Fruit fly (Drosophila melanogaster): Measurements from ENCODE around the gene tctn.

tctn gene

dm6 chr2L:6124815-6125214 is 5.6 kb downstream of the tctn start, which contains the start of gene Arpc4 (continued):
- TF ChIP-seq Fer1 (GFP tag; optimal IDR thresholded peaks at IDR 0.05), result no peak
- TF ChIP-seq ash1 (GFP tag; optimal IDR thresholded peaks at IDR 0.05), result no peak
- no peak for TF ChIP-seq gcm2 (GFP tag; optimal IDR thresholded peaks at IDR 0.05)
- TF ChIP-seq tx (GFP tag; optimal IDR thresholded peaks at IDR 0.05), result peak; percentile 42
- no peak for TF ChIP-seq B-H2 (GFP tag; optimal IDR thresholded peaks at IDR 0.05)
- TF ChIP-seq Stat92E (GFP tag; optimal IDR thresholded peaks at IDR 0.05), result no peak
- peak; percentile 22 for TF ChIP-seq CG12104 (GFP tag; optimal IDR thresholded peaks at IDR 0.05)
- TF ChIP-seq inv (GFP tag; IDR thresholded peaks at IDR 0.05; ENCODE audit: partially characterized antibody), result no peak
- peak; percentile 58 for TF ChIP-seq CTCF (GFP tag; optimal IDR thresholded peaks at IDR 0.05)
- no peak for TF ChIP-seq CG17912 (GFP tag; optimal IDR thresholded peaks at IDR 0.05)
- TF ChIP-seq Sry-β (GFP tag; optimal IDR thresholded peaks at IDR 0.05), result no peak
- peak; percentile 14 for TF ChIP-seq CG2202 (tag; optimal IDR thresholded peaks at IDR 0.05)
- TF ChIP-seq dysf (GFP tag; IDR thresholded peaks at IDR 0.05), result peak; percentile 83
- no peak for TF ChIP-seq Doc2 (GFP tag; IDR thresholded peaks at IDR 0.05)
- peak; percentile 80 for TF ChIP-seq gfzf (GFP tag; optimal IDR thresholded peaks at IDR 0.05)
- TF ChIP-seq CG11456 (GFP tag; IDR thresholded peaks at IDR 0.05), result peak; percentile 83
- no peak for TF ChIP-seq ATbp (GFP tag; optimal IDR thresholded peaks at IDR 0.05)
- TF ChIP-seq knrl (GFP tag; IDR thresholded peaks at IDR 0.05; ENCODE audit: partially characterized antibody), result peak; percentile 36; the same call in 1 of the 3 replicates
- TF ChIP-seq Usf (GFP tag; optimal IDR thresholded peaks at IDR 0.05), result no peak
- peak; percentile 80 for TF ChIP-seq zfh1 (GFP tag; IDR thresholded peaks at IDR 0.05)
- peak; percentile 25 for TF ChIP-seq CG18619 (GFP tag; optimal IDR thresholded peaks at IDR 0.05)
- peak; percentile 54 for TF ChIP-seq CG13624 (GFP tag; optimal IDR thresholded peaks at IDR 0.05)
- TF ChIP-seq CG9876 (GFP tag; optimal IDR thresholded peaks at IDR 0.05), result peak; percentile 13
- TF ChIP-seq YL-1 (GFP tag; optimal IDR thresholded peaks at IDR 0.05), result peak; percentile 44
- no peak for TF ChIP-seq CG17612 (GFP tag; IDR thresholded peaks at IDR 0.05)
- no peak for TF ChIP-seq gsb (GFP tag; IDR thresholded peaks at IDR 0.05)
- 0 out of 3 replicates have a peak, but pooled peaks have one; percentile 37 for TF ChIP-seq CG2199 (GFP tag; IDR thresholded peaks at IDR 0.05)
- no peak for TF ChIP-seq bbx (GFP tag; IDR thresholded peaks at IDR 0.05; ENCODE audit: partially characterized antibody)
- peak; percentile 60 for TF ChIP-seq CG11247 (GFP tag; IDR thresholded peaks at IDR 0.05)
- TF ChIP-seq lmd (GFP tag; IDR thresholded peaks at IDR 0.05), result peak; percentile 74
- TF ChIP-seq slbo (GFP tag; IDR thresholded peaks at IDR 0.05), result peak; percentile 85
- TF ChIP-seq Ptx1 (GFP tag; IDR thresholded peaks at IDR 0.05), result peak; percentile 80
- TF ChIP-seq Hr51 (GFP tag; optimal IDR thresholded peaks at IDR 0.05), result peak; percentile 39 to 54
- peak; percentile 79 for TF ChIP-seq phol (tag; optimal IDR thresholded peaks at IDR 0.05)
- TF ChIP-seq CG42726 (GFP tag; IDR thresholded peaks at IDR 0.05; ENCODE audit: partially characterized antibody), result no peak
- TF ChIP-seq CG4328 (GFP tag; optimal IDR thresholded peaks at IDR 0.05), result no peak
- TF ChIP-seq ro (GFP tag; IDR thresholded peaks at IDR 0.05), result peak; percentile 52; the same call in 1 of the 2 replicates
- no peak for TF ChIP-seq CG13894 (tag; optimal IDR thresholded peaks at IDR 0.05)
- TF ChIP-seq wdn (GFP tag; IDR thresholded peaks at IDR 0.05), result peak; percentile 49; the same call in 1 of the 2 replicates
- peak; percentile 65 for TF ChIP-seq CG2116 (GFP tag; optimal IDR thresholded peaks at IDR 0.05)
- no peak for TF ChIP-seq CG6654 (GFP tag; optimal IDR thresholded peaks at IDR 0.05)
- TF ChIP-seq CG10366 (GFP tag; IDR thresholded peaks at IDR 0.05), result peak; percentile 74
- TF ChIP-seq vfl (GFP tag; optimal IDR thresholded peaks at IDR 0.05), result peak; percentile 5
- no peak for TF ChIP-seq CG16815 (GFP tag; optimal IDR thresholded peaks at IDR 0.05)
- TF ChIP-seq ewg (GFP tag; optimal IDR thresholded peaks at IDR 0.05), result peak; percentile 43
- TF ChIP-seq tio (GFP tag; optimal IDR thresholded peaks at IDR 0.05), result no peak
- peak; percentile 91 for TF ChIP-seq CG2889 (GFP tag; IDR thresholded peaks at IDR 0.05)
- no peak for TF ChIP-seq onecut (GFP tag; IDR thresholded peaks at IDR 0.05)
- no peak for TF ChIP-seq MESR4 (GFP tag; optimal IDR thresholded peaks at IDR 0.05)
- TF ChIP-seq MTF-1 (GFP tag; optimal IDR thresholded peaks at IDR 0.05; ENCODE audit: borderline replicate concordance), result no peak
- TF ChIP-seq Dbx (GFP tag; IDR thresholded peaks at IDR 0.05), result peak; percentile 77

Data from whole organism, embryonic.